Worm (Caenorhabditis elegans): ENCODE measurements around the gene tag-281.

Gene tag-281

ce11 chrII:12449849-12450248 lies 9.7 kb upstream of the tag-281 start, which contains the start of gene sre-34:
Gene sre-34, plus strand, starts transcription at chrII:12450149.
- no peak for TF ChIP-seq unc-62 (GFP tag; optimal IDR thresholded peaks at IDR 0.05)

- no peak for TF ChIP-seq unc-62 (GFP tag; optimal IDR thresholded peaks at IDR 0.05)
Measured at ce11 chrII:12452754-12453352, 6.7 kb upstream of the tag-281 start, which contains the start of the genes sre-35 and sre-33. Gene sre-35, minus strand, starts transcription at chrII:12452854. Gene sre-33, plus strand, starts transcription at chrII:12453302.

- no peak for TF ChIP-seq unc-62 (GFP tag; optimal IDR thresholded peaks at IDR 0.05)
Measured at ce11 chrII:12456633-12457032, 2.9 kb upstream of the tag-281 start, which contains the start of gene sre-32. Gene sre-32, minus strand, starts transcription at chrII:12456733.

ce11 chrII:12457275-12457674 lies 2.3 kb upstream of the tag-281 start, which contains the start of gene sre-38:
Gene sre-38, plus strand, starts transcription at chrII:12457575.
- no peak for TF ChIP-seq unc-62 (GFP tag; optimal IDR thresholded peaks at IDR 0.05)

ce11 chrII:12460602-12461453 lies 1.3 kb downstream of the tag-281 start, which contains the start of gene tag-280:
Gene tag-280, plus strand, starts transcription at chrII:12460652.
- TF ChIP-seq unc-62 (GFP tag; optimal IDR thresholded peaks at IDR 0.05), result no peak

- no peak for TF ChIP-seq unc-62 (GFP tag; optimal IDR thresholded peaks at IDR 0.05)
Measured at ce11 chrII:12462244-12462643, 2.7 kb downstream of the tag-281 start, which contains the start of gene F15A4.2. Gene F15A4.2, plus strand, starts transcription at chrII:12462544.

- no peak for TF ChIP-seq unc-62 (GFP tag; optimal IDR thresholded peaks at IDR 0.05)
Measured at ce11 chrII:12465557-12465956, 6.0 kb downstream of the tag-281 start, which contains the start of gene sre-37. Gene sre-37, plus strand, starts transcription at chrII:12465857.

- no peak for TF ChIP-seq unc-62 (GFP tag; optimal IDR thresholded peaks at IDR 0.05)
Measured at ce11 chrII:12467047-12467446, 7.5 kb downstream of the tag-281 start, which contains the start of gene srg-16. Gene srg-16, plus strand, starts transcription at chrII:12467133.

ce11 chrII:12471138-12471855 lies 11.7 kb downstream of the tag-281 start, which contains the start of the genes F15A4.5 and phat-8:
Gene F15A4.5, minus strand, starts transcription at chrII:12471238.
Gene phat-8, plus strand, starts transcription at chrII:12471805.
- no peak for TF ChIP-seq unc-62 (GFP tag; optimal IDR thresholded peaks at IDR 0.05)

ce11 chrII:12473406-12473805 lies 13.8 kb downstream of the tag-281 start, which contains the start of gene srg-17:
Gene srg-17, plus strand, starts transcription at chrII:12473706.
- TF ChIP-seq unc-62 (GFP tag; optimal IDR thresholded peaks at IDR 0.05), result no peak

ce11 chrII:12480811-12481210 lies 21.2 kb downstream of the tag-281 start, which contains the start of gene arrd-9:
Gene arrd-9, minus strand, starts transcription at chrII:12480911.
- no peak for TF ChIP-seq unc-62 (GFP tag; optimal IDR thresholded peaks at IDR 0.05)

ce11 chrII:12481645-12482044 lies 22.1 kb downstream of the tag-281 start:
- TF ChIP-seq unc-62 (GFP tag; optimal IDR thresholded peaks at IDR 0.05), result no peak

- TF ChIP-seq unc-62 (GFP tag; optimal IDR thresholded peaks at IDR 0.05), result no peak
Measured at ce11 chrII:12482622-12483021, 23.1 kb downstream of the tag-281 start, which contains the start of gene fbxb-102. Gene fbxb-102, plus strand, starts transcription at chrII:12482922.

ce11 chrII:12485060-12485459 lies 25.5 kb downstream of the tag-281 start, which contains the start of gene F15A4.10:
Gene F15A4.10, minus strand, starts transcription at chrII:12485160.
- no peak for TF ChIP-seq unc-62 (GFP tag; optimal IDR thresholded peaks at IDR 0.05)

ce11 chrII:12488810-12489209 lies 29.2 kb downstream of the tag-281 start:
- no peak for TF ChIP-seq unc-62 (GFP tag; optimal IDR thresholded peaks at IDR 0.05)
